Fruit fly (Drosophila melanogaster) whole organism, embryonic: ENCODE measurements around the gene Acp76A.

Source experiments
- Asciz ChIP-seq: fragments of 200-800 bp; sonication (Bioruptor generic); optimal IDR thresholded peaks from 2 replicates; lab custom pipeline; 2017; ENCODE audit warnings: missing biosample characterization, mild to moderate bottlenecking, missing genetic modification characterization, missing genetic modification reagents
- B-H1 ChIP-seq: fragments of 200-800 bp; sonication (Bioruptor generic); IDR thresholded peaks from 3 replicates; pipeline ENCODE4 v1.3.6; 2022; ENCODE audit warnings: missing biosample characterization, missing genetic modification characterization
- CG10209 ChIP-seq: fragments of 200-800 bp; sonication (Bioruptor generic); optimal IDR thresholded peaks from 3 replicates; lab custom pipeline; 2017; ENCODE audit warnings: missing biosample characterization, mild to moderate bottlenecking, missing genetic modification characterization, missing genetic modification reagents
- CG12155 ChIP-seq: fragments of 200-800 bp; sonication (Bioruptor generic); optimal IDR thresholded peaks from 3 replicates; lab custom pipeline; 2016; ENCODE audit warnings: missing biosample characterization, missing genetic modification characterization
- CG12219 ChIP-seq: fragments of 200-800 bp; sonication (Bioruptor generic); optimal IDR thresholded peaks from 3 replicates; lab custom pipeline; 2018; ENCODE audit warnings: missing biosample characterization, mild to moderate bottlenecking, missing genetic modification characterization
- CG12769 ChIP-seq: fragments of 200-800 bp; sonication (Bioruptor generic); optimal IDR thresholded peaks from 2 replicates; lab custom pipeline; 2019; ENCODE audit warnings: missing biosample characterization, mild to moderate bottlenecking, missing genetic modification characterization, moderate library complexity
- CG13624 ChIP-seq: fragments of 200-800 bp; sonication (Bioruptor generic); optimal IDR thresholded peaks from 2 replicates; lab custom pipeline; 2016; ENCODE audit warnings: missing biosample characterization, missing genetic modification characterization
- CG1529 ChIP-seq: fragments of 200-800 bp; sonication (Bioruptor generic); optimal IDR thresholded peaks from 3 replicates; lab custom pipeline; 2018; ENCODE audit warnings: missing biosample characterization, missing genetic modification characterization
- CG17385 ChIP-seq: fragments of 200-800 bp; sonication (Bioruptor generic); optimal IDR thresholded peaks from 3 replicates; lab custom pipeline; 2018; ENCODE audit warnings: missing biosample characterization, mild to moderate bottlenecking, missing genetic modification characterization
- CG31365 ChIP-seq: fragments of 200-800 bp; sonication (Bioruptor generic); optimal IDR thresholded peaks from 2 replicates; lab custom pipeline; 2018; ENCODE audit warnings: missing biosample characterization, mild to moderate bottlenecking, missing genetic modification characterization
- CG31441 ChIP-seq: fragments of 200-800 bp; sonication (Bioruptor generic); IDR thresholded peaks from 2 replicates; pipeline ENCODE4 v1.3.6; 2022; ENCODE audit warnings: missing biosample characterization, missing genetic modification characterization
- CG4707 ChIP-seq: fragments of 200-800 bp; sonication (Bioruptor generic); optimal IDR thresholded peaks from 2 replicates; lab custom pipeline; 2018; ENCODE audit warnings: missing biosample characterization, mild to moderate bottlenecking, missing genetic modification characterization, moderate library complexity
- CG8388 ChIP-seq: fragments of 200-800 bp; sonication (Bioruptor generic); optimal IDR thresholded peaks from 2 replicates; lab custom pipeline; 2019; ENCODE audit warnings: missing biosample characterization, mild to moderate bottlenecking, missing genetic modification characterization, moderate library complexity
- D ChIP-seq, 2 experiments: fragments of 200-800 bp in 1 of 2; fragments of >200 bp in 1 of 2; sonication (Bioruptor generic) in 1 of 2; optimal IDR thresholded peaks; 2 replicates in 1 of 2; 3 replicates in 1 of 2; lab custom pipeline; 2017; ENCODE audit warnings: mild to moderate bottlenecking in 1 of 2, missing biosample characterization in 1 of 2, missing genetic modification characterization in 1 of 2, missing genetic modification reagents in 1 of 2
- D19A ChIP-seq: fragments of 200-800 bp; optimal IDR thresholded peaks from 3 replicates; lab custom pipeline; 2019; ENCODE audit warnings: missing biosample characterization, mild to moderate bottlenecking, missing genetic modification characterization, moderate library complexity
- Eip74EF ChIP-seq, 2 experiments: fragments of 200-800 bp in 1 of 2; fragments of >200 bp in 1 of 2; sonication (Bioruptor generic) in 1 of 2; optimal IDR thresholded peaks; 2 replicates each; lab custom pipeline; 2017 to 2019; ENCODE audit warnings: missing biosample characterization in 2 of 2, missing genetic modification characterization in 2 of 2, mild to moderate bottlenecking in 1 of 2, moderate library complexity in 1 of 2
- H15 ChIP-seq: fragments of 200-800 bp; sonication (Bioruptor generic); IDR thresholded peaks from 3 replicates; pipeline ENCODE4 v1.3.6; 2022; ENCODE audit warnings: missing biosample characterization, missing genetic modification characterization
- H2.0 ChIP-seq: fragments of 200-800 bp; sonication (Bioruptor generic); IDR thresholded peaks from 2 replicates; pipeline ENCODE4 v1.3.6; 2022; ENCODE audit warnings: missing biosample characterization, missing genetic modification characterization
- HHEX ChIP-seq: fragments of 200-800 bp; sonication (Bioruptor generic); optimal IDR thresholded peaks from 3 replicates; lab custom pipeline; 2017; ENCODE audit warnings: missing biosample characterization, mild to moderate bottlenecking, missing genetic modification characterization, missing genetic modification reagents
- Lhr ChIP-seq: fragments of 200-800 bp; sonication (Bioruptor generic); optimal IDR thresholded peaks from 3 replicates; lab custom pipeline; 2017; ENCODE audit warnings: mild to moderate bottlenecking, missing biosample characterization, missing genetic modification reagents, missing genetic modification characterization
- Lim3 ChIP-seq: fragments of 200-800 bp; sonication (Bioruptor generic); IDR thresholded peaks from 2 replicates; pipeline ENCODE4 v1.3.6; 2022; ENCODE audit warnings: missing biosample characterization, missing genetic modification characterization
- MBD-R2 ChIP-seq: fragments of 200-800 bp; sonication (Bioruptor generic); IDR thresholded peaks from 2 replicates; pipeline ENCODE4 v1.3.6; 2022; ENCODE audit warnings: missing biosample characterization, missing genetic modification characterization
- Nf-YB ChIP-seq: fragments of 200-800 bp; sonication (Bioruptor generic); optimal IDR thresholded peaks from 3 replicates; lab custom pipeline; 2019; ENCODE audit warnings: missing biosample characterization, mild to moderate bottlenecking, missing genetic modification characterization, moderate library complexity
- Oli ChIP-seq: fragments of 200-800 bp; sonication (Bioruptor generic); optimal IDR thresholded peaks from 2 replicates; lab custom pipeline; 2018; ENCODE audit warnings: missing biosample characterization, mild to moderate bottlenecking, missing genetic modification characterization, moderate library complexity
- Pdp1 ChIP-seq, 2 experiments: fragments of 200-800 bp; sonication (Bioruptor generic); optimal IDR thresholded peaks; 3 replicates each; lab custom pipeline; 2016; ENCODE audit warnings: missing biosample characterization in 2 of 2, missing genetic modification characterization in 2 of 2, mild to moderate bottlenecking in 1 of 2, moderate library complexity in 1 of 2
- Rfx ChIP-seq: fragments of 200-800 bp; sonication (Bioruptor generic); IDR thresholded peaks from 2 replicates; pipeline ENCODE4 v1.3.6; 2022; ENCODE audit warnings: missing biosample characterization, missing genetic modification characterization
- Ssrp ChIP-seq: fragments of 200-800 bp; sonication (Bioruptor generic); optimal IDR thresholded peaks from 2 replicates; lab custom pipeline; 2018; ENCODE audit warnings: missing biosample characterization, mild to moderate bottlenecking, missing genetic modification characterization, moderate library complexity
- ab ChIP-seq: fragments of 200-800 bp; sonication (Bioruptor generic); optimal IDR thresholded peaks from 2 replicates; lab custom pipeline; 2016; ENCODE audit warnings: missing biosample characterization, missing genetic modification characterization
- ap ChIP-seq: fragments of 200-800 bp; sonication (Bioruptor generic); IDR thresholded peaks from 2 replicates; pipeline ENCODE4 v1.3.6; 2022; ENCODE audit warnings: missing biosample characterization, missing genetic modification characterization
- bsh ChIP-seq, 2 experiments: fragments of 200-800 bp; sonication (Bioruptor generic); optimal IDR thresholded peaks; 2 replicates each; lab custom pipeline; 2017 to 2018; ENCODE audit warnings: mild to moderate bottlenecking in 2 of 2, missing biosample characterization in 2 of 2, missing genetic modification characterization in 2 of 2, moderate library complexity in 1 of 2
- chm ChIP-seq: fragments of 200-800 bp; sonication (Bioruptor generic); IDR thresholded peaks from 2 replicates; pipeline ENCODE4 v1.3.6; 2022; ENCODE audit warnings: missing biosample characterization, missing genetic modification characterization
- crp ChIP-seq, 2 experiments: fragments of 200-800 bp; sonication (Bioruptor generic); optimal IDR thresholded peaks; 2 replicates in 1 of 2; 3 replicates in 1 of 2; lab custom pipeline; 2017; ENCODE audit warnings: missing biosample characterization in 2 of 2, missing genetic modification characterization in 2 of 2, mild to moderate bottlenecking in 1 of 2, moderate library complexity in 1 of 2
- dmrt99B ChIP-seq: fragments of 200-800 bp; sonication (Bioruptor generic); optimal IDR thresholded peaks from 2 replicates; lab custom pipeline; 2018; ENCODE audit warnings: missing biosample characterization, mild to moderate bottlenecking, missing genetic modification characterization, moderate library complexity
- emc ChIP-seq: fragments of 200-800 bp; sonication (Bioruptor generic); optimal IDR thresholded peaks from 2 replicates; lab custom pipeline; 2016; ENCODE audit warnings: missing biosample characterization, missing genetic modification characterization
- fru ChIP-seq: fragments of >200 bp; optimal IDR thresholded peaks from 2 replicates; lab custom pipeline; 2017
- fu2 ChIP-seq: fragments of 200-800 bp; sonication (Bioruptor generic); optimal IDR thresholded peaks from 2 replicates; lab custom pipeline; 2016; ENCODE audit warnings: missing biosample characterization, missing genetic modification characterization
- gfzf ChIP-seq: fragments of 200-800 bp; sonication (Bioruptor generic); optimal IDR thresholded peaks from 2 replicates; lab custom pipeline; 2016; ENCODE audit warnings: missing biosample characterization, mild to moderate bottlenecking, missing genetic modification characterization, moderate library complexity
- grn ChIP-seq: fragments of 200-800 bp; sonication (Bioruptor generic); optimal IDR thresholded peaks from 3 replicates; lab custom pipeline; 2017; ENCODE audit warnings: missing biosample characterization, missing genetic modification characterization
- her ChIP-seq: fragments of 200-800 bp; sonication (Bioruptor generic); optimal IDR thresholded peaks from 2 replicates; lab custom pipeline; 2016; ENCODE audit warnings: missing biosample characterization, missing genetic modification characterization
- ken ChIP-seq: fragments of 200-800 bp; sonication (Bioruptor generic); IDR thresholded peaks from 3 replicates; pipeline ENCODE4 v1.3.6; 2022; ENCODE audit warnings: missing biosample characterization, missing genetic modification characterization
- maf-S ChIP-seq: fragments of 200-800 bp; sonication (Bioruptor generic); optimal IDR thresholded peaks from 2 replicates; lab custom pipeline; 2016; ENCODE audit warnings: missing biosample characterization, missing genetic modification characterization
- p53 ChIP-seq: fragments of 200-800 bp; sonication (Bioruptor generic); optimal IDR thresholded peaks from 2 replicates; lab custom pipeline; 2016; ENCODE audit warnings: missing biosample characterization, missing genetic modification characterization
- ranshi ChIP-seq: fragments of 200-800 bp; sonication (Bioruptor generic); IDR thresholded peaks from 2 replicates; pipeline ENCODE4 v1.3.6; 2022; ENCODE audit warnings: missing biosample characterization, missing genetic modification characterization
- run ChIP-seq: fragments of 200-800 bp; sonication (Bioruptor generic); optimal IDR thresholded peaks from 3 replicates; lab custom pipeline; 2018; ENCODE audit warnings: missing biosample characterization, mild to moderate bottlenecking, missing genetic modification characterization
- scrt ChIP-seq: fragments of 200-800 bp; sonication (Bioruptor generic); optimal IDR thresholded peaks from 2 replicates; lab custom pipeline; 2018; ENCODE audit warnings: missing biosample characterization, mild to moderate bottlenecking, missing genetic modification characterization, moderate library complexity
- sd ChIP-seq: fragments of 200-800 bp; sonication (Bioruptor generic); optimal IDR thresholded peaks from 3 replicates; lab custom pipeline; 2018; ENCODE audit warnings: missing biosample characterization, mild to moderate bottlenecking, missing genetic modification characterization, moderate library complexity
- sens ChIP-seq: fragments of 200-800 bp; sonication (Bioruptor generic); peaks from one replicate; lab custom pipeline; 2016; ENCODE audit warnings: missing biosample characterization, missing genetic modification characterization
- ssp ChIP-seq: fragments of 200-800 bp; sonication (Bioruptor generic); IDR thresholded peaks from 2 replicates; pipeline ENCODE4 v1.3.6; 2022; ENCODE audit warnings: missing biosample characterization, missing genetic modification characterization
- zen ChIP-seq: fragments of 200-800 bp; sonication (Bioruptor generic); optimal IDR thresholded peaks from 3 replicates; lab custom pipeline; 2018; ENCODE audit warnings: missing biosample characterization, mild to moderate bottlenecking, missing genetic modification characterization, moderate library complexity
- zfh1 ChIP-seq: fragments of 200-800 bp; sonication (Bioruptor generic); IDR thresholded peaks from 3 replicates; pipeline ENCODE4 v1.3.6; 2022; ENCODE audit warnings: missing biosample characterization, missing genetic modification characterization

Acp76A gene

dm6 chr3L:19024800-19025199, 27.0 kb downstream of the Acp76A start (continued):
- no peak for TF ChIP-seq D (optimal IDR thresholded peaks at IDR 0.05; lab: Kevin White, UChicago)
- peak; percentile 20 for TF ChIP-seq D (GFP tag; optimal IDR thresholded peaks at IDR 0.05; lab: Kevin White, UChicago)
- TF ChIP-seq emc (GFP tag; lab: Kevin White, UChicago), result no peak
- TF ChIP-seq CG31365 (tag; lab: Kevin White, UChicago), result no peak
- peak; percentile 72 for TF ChIP-seq CG1529 (GFP tag; lab: Kevin White, UChicago)
- peak; percentile 98 for TF ChIP-seq sens (GFP tag; lab: Kevin White, UChicago)
- TF ChIP-seq zfh1 (GFP tag; lab: Robert Waterston, UW), result peak; percentile 93
- peak; percentile 8 for TF ChIP-seq fu2 (GFP tag; lab: Kevin White, UChicago)
- TF ChIP-seq B-H1 (GFP tag; lab: Robert Waterston, UW), result peak; percentile 71
- peak; percentile 88 for TF ChIP-seq CG31441 (GFP tag; lab: Robert Waterston, UW)
- TF ChIP-seq Pdp1 (GFP tag; optimal IDR thresholded peaks at IDR 0.05; lab: Kevin White, UChicago), result peak; percentile 63 to 70
- TF ChIP-seq p53 (GFP tag; lab: Kevin White, UChicago), result no peak
- TF ChIP-seq HHEX (GFP tag; lab: Kevin White, UChicago), result peak; percentile 75
- TF ChIP-seq bsh (GFP tag; optimal IDR thresholded peaks at IDR 0.05; lab: Kevin White, UChicago), result peak in 1 of 2 experiments; percentile 91
- TF ChIP-seq CG12155 (GFP tag; lab: Kevin White, UChicago), result peak; percentile 39
- peak; percentile 48; the same call in 1 of the 2 replicates for TF ChIP-seq ranshi (GFP tag; lab: Robert Waterston, UW)
- peak; percentile 53 for TF ChIP-seq zen (tag; lab: Kevin White, UChicago)
- peak; percentile 56 for TF ChIP-seq Nf-YB (GFP tag; lab: Kevin White, UChicago)
- peak; percentile 19 for TF ChIP-seq ab (GFP tag; lab: Kevin White, UChicago)
- TF ChIP-seq gfzf (GFP tag; lab: Kevin White, UChicago), result no peak
- TF ChIP-seq MBD-R2, result peak; percentile 38; the same call in 1 of the 2 replicates
- TF ChIP-seq sd, result peak; percentile 15
- TF ChIP-seq Rfx, result peak; percentile 64
- TF ChIP-seq D19A, result peak; percentile 81
- peak in 1 of 2 experiments; percentile 30 for TF ChIP-seq crp (GFP tag; optimal IDR thresholded peaks at IDR 0.05; lab: Kevin White, UChicago)
- TF ChIP-seq her (GFP tag; lab: Kevin White, UChicago), result peak; percentile 9
- TF ChIP-seq scrt (GFP tag; lab: Kevin White, UChicago), result peak; percentile 56
- TF ChIP-seq H2.0 (GFP tag; lab: Robert Waterston, UW), result peak; percentile 79
- peak; percentile 57 for TF ChIP-seq CG8388
- TF ChIP-seq CG12219 (GFP tag; lab: Kevin White, UChicago), result peak; percentile 77
- TF ChIP-seq CG4707 (GFP tag; lab: Kevin White, UChicago), result peak; percentile 63
- TF ChIP-seq ssp, result peak; percentile 58
- TF ChIP-seq chm (GFP tag; lab: Robert Waterston, UW), result peak; percentile 90
- TF ChIP-seq Lhr (GFP tag; lab: Kevin White, UChicago), result peak; percentile 53
- peak; percentile 71 for TF ChIP-seq CG10209
- TF ChIP-seq run (tag; lab: Kevin White, UChicago), result no peak
- peak; percentile 82 for TF ChIP-seq Oli
- TF ChIP-seq H15 (GFP tag; lab: Robert Waterston, UW), result peak; percentile 82
- TF ChIP-seq maf-S (GFP tag; lab: Kevin White, UChicago), result no peak
- TF ChIP-seq fru (lab: Kevin White, UChicago), result no peak
- TF ChIP-seq ap, result peak; percentile 79
- TF ChIP-seq CG13624 (GFP tag; lab: Kevin White, UChicago), result peak; percentile 63
- TF ChIP-seq Asciz (GFP tag; lab: Kevin White, UChicago), result peak; percentile 80
- peak; percentile 39 for TF ChIP-seq CG12769 (tag; lab: Kevin White, UChicago)
- peak; percentile 73 for TF ChIP-seq CG17385 (GFP tag; lab: Kevin White, UChicago)
- peak; percentile 68; the same call in 2 of the 3 replicates for TF ChIP-seq ken (GFP tag; lab: Robert Waterston, UW)
- TF ChIP-seq grn (GFP tag; lab: Kevin White, UChicago), result peak; percentile 4
- TF ChIP-seq Eip74EF (GFP tag; optimal IDR thresholded peaks at IDR 0.05; lab: Kevin White, UChicago), result peak in 1 of 2 experiments; percentile 64
- no peak for TF ChIP-seq Lim3 (GFP tag; lab: Robert Waterston, UW)
- TF ChIP-seq Ssrp (tag; lab: Kevin White, UChicago), result peak; percentile 75
- TF ChIP-seq dmrt99B (tag; lab: Kevin White, UChicago), result peak; percentile 83
